Fruit fly (Drosophila melanogaster) whole organism, embryonic: Measurements from ENCODE around the gene janB.
A peak's percentile ranks its signal among the peaks of the same experiment; 100 is the strongest.

Experiments used
- Adf1 ChIP-seq: fragments of 200-800 bp; sonication (Bioruptor generic); IDR thresholded peaks from 2 replicates; pipeline ENCODE4 v1.3.6; 2022; ENCODE audit warnings: missing biosample characterization, missing genetic modification characterization
- Antp ChIP-seq: fragments of 200-800 bp; sonication (Bioruptor generic); optimal IDR thresholded peaks from 3 replicates; lab custom pipeline; 2016; ENCODE audit warnings: missing biosample characterization, missing genetic modification characterization
- Asciz ChIP-seq: fragments of 200-800 bp; sonication (Bioruptor generic); optimal IDR thresholded peaks from 2 replicates; lab custom pipeline; 2017; ENCODE audit warnings: missing biosample characterization, mild to moderate bottlenecking, missing genetic modification characterization, missing genetic modification reagents
- C15 ChIP-seq: fragments of 200-800 bp; sonication (Bioruptor generic); IDR thresholded peaks from 3 replicates; pipeline ENCODE4 v1.3.6; 2022; ENCODE audit warnings: missing biosample characterization, missing genetic modification characterization
- CG12659 ChIP-seq: fragments of 200-800 bp; sonication (Bioruptor generic); optimal IDR thresholded peaks from 3 replicates; lab custom pipeline; 2017; ENCODE audit warnings: mild to moderate bottlenecking, missing biosample characterization, missing genetic modification reagents, missing genetic modification characterization
- CG13624 ChIP-seq: fragments of 200-800 bp; sonication (Bioruptor generic); optimal IDR thresholded peaks from 2 replicates; lab custom pipeline; 2016; ENCODE audit warnings: missing biosample characterization, missing genetic modification characterization
- CG14667 ChIP-seq: fragments of 200-800 bp; sonication (Bioruptor generic); IDR thresholded peaks from 2 replicates; pipeline ENCODE4 v1.3.6; 2022; ENCODE audit warnings: missing biosample characterization, missing genetic modification characterization
- CG14965 ChIP-seq: fragments of 200-800 bp; sonication (Bioruptor generic); optimal IDR thresholded peaks from 2 replicates; lab custom pipeline; 2016; ENCODE audit warnings: missing biosample characterization, missing genetic modification characterization, borderline replicate concordance
- CG15696 ChIP-seq: fragments of 200-800 bp; sonication (Bioruptor generic); optimal IDR thresholded peaks from 2 replicates; lab custom pipeline; 2019; ENCODE audit warnings: missing biosample characterization, mild to moderate bottlenecking, missing genetic modification characterization, moderate library complexity
- CG1792 ChIP-seq: fragments of 200-800 bp; sonication (Bioruptor generic); optimal IDR thresholded peaks from 2 replicates; lab custom pipeline; 2016; ENCODE audit warnings: missing biosample characterization, missing genetic modification characterization
- CG2120 ChIP-seq: fragments of 200-800 bp; sonication (Bioruptor generic); optimal IDR thresholded peaks from 3 replicates; lab custom pipeline; 2016; ENCODE audit warnings: missing biosample characterization, missing genetic modification characterization
- CG30403 ChIP-seq: fragments of 200-800 bp; sonication (Bioruptor generic); optimal IDR thresholded peaks from 3 replicates; lab custom pipeline; 2016; ENCODE audit warnings: missing biosample characterization, missing genetic modification characterization
- CG3847 ChIP-seq: fragments of 200-800 bp; sonication (Bioruptor generic); IDR thresholded peaks from 2 replicates; pipeline ENCODE4 v1.3.6; 2022; ENCODE audit warnings: missing biosample characterization, missing genetic modification characterization
- CG4424 ChIP-seq: fragments of 200-800 bp; sonication (Bioruptor generic); optimal IDR thresholded peaks from 3 replicates; lab custom pipeline; 2016; ENCODE audit warnings: missing biosample characterization, missing genetic modification characterization
- CG6254 ChIP-seq: fragments of 200-800 bp; sonication (Bioruptor generic); optimal IDR thresholded peaks from 3 replicates; lab custom pipeline; 2017; ENCODE audit warnings: mild to moderate bottlenecking, missing biosample characterization, missing genetic modification reagents, missing genetic modification characterization
- CG6813 ChIP-seq: fragments of 200-800 bp; sonication (Bioruptor generic); optimal IDR thresholded peaks from 2 replicates; lab custom pipeline; 2017; ENCODE audit warnings: missing biosample characterization, missing genetic modification characterization, mild to moderate bottlenecking, moderate library complexity, missing genetic modification reagents
- CG7271 ChIP-seq: fragments of 200-800 bp; sonication (Bioruptor generic); optimal IDR thresholded peaks from 2 replicates; lab custom pipeline; 2018; ENCODE audit warnings: missing biosample characterization, mild to moderate bottlenecking, missing genetic modification characterization, moderate library complexity
- CG7786 ChIP-seq: fragments of 200-800 bp; sonication (Bioruptor generic); optimal IDR thresholded peaks from 2 replicates; lab custom pipeline; 2016; ENCODE audit warnings: missing biosample characterization, missing genetic modification characterization
- CG8089 ChIP-seq: fragments of 200-800 bp; sonication (Bioruptor generic); optimal IDR thresholded peaks from 3 replicates; lab custom pipeline; 2016; ENCODE audit warnings: missing biosample characterization, missing genetic modification characterization
- CG9727 ChIP-seq: fragments of 200-800 bp; sonication (Bioruptor generic); optimal IDR thresholded peaks from 3 replicates; lab custom pipeline; 2017; ENCODE audit warnings: missing biosample characterization, mild to moderate bottlenecking, missing genetic modification characterization
- D19A ChIP-seq: fragments of 200-800 bp; optimal IDR thresholded peaks from 3 replicates; lab custom pipeline; 2019; ENCODE audit warnings: missing biosample characterization, mild to moderate bottlenecking, missing genetic modification characterization, moderate library complexity
- Dbx ChIP-seq: fragments of 200-800 bp; sonication (Bioruptor generic); IDR thresholded peaks from 3 replicates; pipeline ENCODE4 v1.3.6; 2022; ENCODE audit warnings: missing biosample characterization, missing genetic modification characterization
- Dll ChIP-seq: fragments of 200-800 bp; sonication (Bioruptor generic); IDR thresholded peaks from 4 replicates; pipeline ENCODE4 v1.3.6; 2022; ENCODE audit warnings: missing biosample characterization, missing genetic modification characterization; ENCODE audit not compliant: partially characterized antibody
- E2f1 ChIP-seq: fragments of 200-800 bp; sonication (Bioruptor generic); IDR thresholded peaks from 2 replicates; pipeline ENCODE4 v1.3.6; 2022; ENCODE audit warnings: missing biosample characterization, missing genetic modification characterization
- Lim3 ChIP-seq: fragments of 200-800 bp; sonication (Bioruptor generic); IDR thresholded peaks from 2 replicates; pipeline ENCODE4 v1.3.6; 2022; ENCODE audit warnings: missing biosample characterization, missing genetic modification characterization
- Mad ChIP-seq: fragments of 200-800 bp; sonication (Bioruptor generic); optimal IDR thresholded peaks from 2 replicates; lab custom pipeline; 2016; ENCODE audit warnings: missing biosample characterization, missing genetic modification characterization
- Meics ChIP-seq: fragments of 200-800 bp; sonication (Bioruptor generic); optimal IDR thresholded peaks from 2 replicates; lab custom pipeline; 2017; ENCODE audit warnings: missing biosample characterization, mild to moderate bottlenecking, missing genetic modification characterization
- Myb ChIP-seq: fragments of 200-800 bp; sonication (Bioruptor generic); optimal IDR thresholded peaks from 2 replicates; lab custom pipeline; 2016; ENCODE audit warnings: missing biosample characterization, missing genetic modification characterization
- Poxn ChIP-seq: fragments of 200-800 bp; sonication (Bioruptor generic); IDR thresholded peaks from 2 replicates; pipeline ENCODE4 v1.3.6; 2022; ENCODE audit warnings: missing biosample characterization, missing genetic modification characterization
- Side ChIP-seq: fragments of 200-800 bp; sonication (Bioruptor generic); optimal IDR thresholded peaks from 2 replicates; lab custom pipeline; 2016; ENCODE audit warnings: missing biosample characterization, missing genetic modification characterization
- Xrp1 ChIP-seq: fragments of 200-800 bp; sonication (Bioruptor generic); IDR thresholded peaks from 2 replicates; pipeline ENCODE4 v1.3.6; 2022; ENCODE audit warnings: missing biosample characterization, missing genetic modification characterization
- ac ChIP-seq: fragments of 200-800 bp; sonication (Bioruptor generic); optimal IDR thresholded peaks from 3 replicates; lab custom pipeline; 2017; ENCODE audit warnings: missing biosample characterization, mild to moderate bottlenecking, missing genetic modification characterization
- ap ChIP-seq: fragments of 200-800 bp; sonication (Bioruptor generic); IDR thresholded peaks from 2 replicates; pipeline ENCODE4 v1.3.6; 2022; ENCODE audit warnings: missing biosample characterization, missing genetic modification characterization
- ato ChIP-seq: fragments of 200-800 bp; sonication (Bioruptor generic); IDR thresholded peaks from 2 replicates; pipeline ENCODE4 v1.3.6; 2022; ENCODE audit warnings: missing biosample characterization, missing genetic modification characterization; ENCODE audit not compliant: partially characterized antibody
- dmrt11E ChIP-seq: fragments of 200-800 bp; sonication (Bioruptor generic); optimal IDR thresholded peaks from 3 replicates; lab custom pipeline; 2018; ENCODE audit warnings: missing biosample characterization, mild to moderate bottlenecking, missing genetic modification characterization, moderate library complexity
- ems ChIP-seq: fragments of 200-800 bp; sonication (Bioruptor generic); optimal IDR thresholded peaks from 3 replicates; lab custom pipeline; 2016; ENCODE audit warnings: missing biosample characterization, missing genetic modification characterization
- ftz-f1 ChIP-seq: fragments of 200-800 bp; sonication (Bioruptor generic); optimal IDR thresholded peaks from 2 replicates; lab custom pipeline; 2016; ENCODE audit warnings: missing biosample characterization, missing genetic modification characterization
- gt ChIP-seq: fragments of 200-800 bp; sonication (Bioruptor generic); IDR thresholded peaks from 2 replicates; pipeline ENCODE4 v1.3.6; 2022; ENCODE audit warnings: missing biosample characterization, missing genetic modification characterization
- ind ChIP-seq: fragments of 200-800 bp; sonication (Bioruptor generic); optimal IDR thresholded peaks from 3 replicates; lab custom pipeline; 2016; ENCODE audit warnings: missing biosample characterization, missing genetic modification characterization
- kni ChIP-seq: fragments of 200-800 bp; sonication (Bioruptor generic); optimal IDR thresholded peaks from 3 replicates; lab custom pipeline; 2017; ENCODE audit warnings: mild to moderate bottlenecking, missing biosample characterization, missing genetic modification reagents, missing genetic modification characterization
- lola ChIP-seq, 3 experiments: fragments of >200 bp in 2 of 3; fragments of 200-800 bp in 1 of 3; sonication (Bioruptor generic) in 1 of 3; optimal IDR thresholded peaks; 2 replicates each; lab custom pipeline; 2017 to 2019; ENCODE audit warnings: missing biosample characterization in 3 of 3, missing genetic modification characterization in 3 of 3, mild to moderate bottlenecking in 1 of 3, moderate library complexity in 1 of 3
- mam ChIP-seq: fragments of 200-800 bp; sonication (Bioruptor generic); optimal IDR thresholded peaks from 3 replicates; lab custom pipeline; 2016; ENCODE audit warnings: missing biosample characterization, missing genetic modification characterization
- slou ChIP-seq: fragments of 200-800 bp; sonication (Bioruptor generic); optimal IDR thresholded peaks from 3 replicates; lab custom pipeline; 2016; ENCODE audit warnings: missing biosample characterization, missing genetic modification characterization
- ssp ChIP-seq: fragments of 200-800 bp; sonication (Bioruptor generic); IDR thresholded peaks from 2 replicates; pipeline ENCODE4 v1.3.6; 2022; ENCODE audit warnings: missing biosample characterization, missing genetic modification characterization
- stc ChIP-seq: fragments of 200-800 bp; sonication (Bioruptor generic); IDR thresholded peaks from 2 replicates; pipeline ENCODE4 v1.3.6; 2022; ENCODE audit warnings: missing biosample characterization, missing genetic modification characterization
- trem ChIP-seq: fragments of 200-800 bp; optimal IDR thresholded peaks from 3 replicates; lab custom pipeline; 2019; ENCODE audit warnings: missing biosample characterization, mild to moderate bottlenecking, missing genetic modification characterization, moderate library complexity
- ttk ChIP-seq: fragments of 200-800 bp; sonication (Bioruptor generic); IDR thresholded peaks from 2 replicates; pipeline ENCODE4 v2.1.2; 2022; ENCODE audit warnings: missing biosample characterization, missing genetic modification characterization
- wek ChIP-seq: fragments of 200-800 bp; sonication (Bioruptor generic); optimal IDR thresholded peaks from 3 replicates; lab custom pipeline; 2018; ENCODE audit warnings: missing biosample characterization, mild to moderate bottlenecking, missing genetic modification characterization, moderate library complexity

janB gene

dm6 chr3R:30046029-30047001 lies 7.8 kb upstream of the janB start, which contains the start of the genes RpL32 and CG7943 (continued):
- TF ChIP-seq CG13624 (GFP tag; lab: Kevin White, UChicago), result peak; percentile 95
- TF ChIP-seq Side (GFP tag; lab: Kevin White, UChicago), result peak; percentile 97
- TF ChIP-seq ap (GFP tag; lab: Robert Waterston, UW), result peak; percentile 92
- peak; percentile 94 for TF ChIP-seq C15
- peak; percentile 97 for TF ChIP-seq ind (GFP tag; lab: Kevin White, UChicago)
- TF ChIP-seq CG3847 (GFP tag; lab: Robert Waterston, UW), result peak; percentile 95
- peak; percentile 95 for TF ChIP-seq CG4424
- TF ChIP-seq CG6813, result peak; percentile 93
- TF ChIP-seq CG1792, result peak; percentile 91
- TF ChIP-seq Xrp1 (GFP tag; lab: Robert Waterston, UW), result peak; percentile 94
- peak; percentile 83 for TF ChIP-seq Lim3 (GFP tag; lab: Robert Waterston, UW)
- peak; percentile 100 for TF ChIP-seq ato
- peak; percentile 97 for TF ChIP-seq ems (GFP tag; lab: Kevin White, UChicago)
- peak; percentile 99 for TF ChIP-seq mam
- peak; percentile 97 for TF ChIP-seq CG9727 (GFP tag; lab: Kevin White, UChicago)
- TF ChIP-seq E2f1 (GFP tag; lab: Robert Waterston, UW), result peak; percentile 93
- peak; percentile 100 for TF ChIP-seq CG6254 (GFP tag; lab: Kevin White, UChicago)
- TF ChIP-seq CG14965 (GFP tag; lab: Kevin White, UChicago), result peak; percentile 79
- peak in 1 of 3 experiments; percentile 70 for TF ChIP-seq lola (GFP tag; optimal IDR thresholded peaks at IDR 0.05; lab: Kevin White, UChicago)
- peak; percentile 84 for TF ChIP-seq Myb (GFP tag; lab: Kevin White, UChicago)
- TF ChIP-seq CG7271, result peak; percentile 84
- TF ChIP-seq CG15696 (tag; lab: Kevin White, UChicago), result peak; percentile 81
- peak; percentile 91 for TF ChIP-seq CG8089 (GFP tag; lab: Kevin White, UChicago)
- peak; percentile 100 for TF ChIP-seq Dll
- TF ChIP-seq Adf1 (GFP tag; lab: Robert Waterston, UW), result peak; percentile 78
- peak; percentile 82 for TF ChIP-seq gt (GFP tag; lab: Robert Waterston, UW)
- TF ChIP-seq Poxn (GFP tag; lab: Robert Waterston, UW), result peak; percentile 85
- TF ChIP-seq CG2120 (GFP tag; lab: Kevin White, UChicago), result peak; percentile 92
- peak; percentile 90 for TF ChIP-seq CG7786
- TF ChIP-seq Dbx (GFP tag; lab: Robert Waterston, UW), result peak; percentile 98
- TF ChIP-seq Mad (GFP tag; lab: Kevin White, UChicago), result peak; percentile 89
- peak; percentile 81 for TF ChIP-seq ftz-f1 (GFP tag; lab: Kevin White, UChicago)
- TF ChIP-seq ac, result peak; percentile 54
- peak; percentile 88 for TF ChIP-seq ttk
- TF ChIP-seq Meics (GFP tag; lab: Kevin White, UChicago), result peak; percentile 97
- TF ChIP-seq CG12659 (GFP tag; lab: Kevin White, UChicago), result peak; percentile 94
- TF ChIP-seq stc (GFP tag; lab: Robert Waterston, UW), result peak; percentile 95
- TF ChIP-seq D19A (tag; lab: Kevin White, UChicago), result peak; percentile 77
- TF ChIP-seq CG30403 (GFP tag; lab: Kevin White, UChicago), result peak; percentile 94
- TF ChIP-seq slou, result peak; percentile 95
- peak; percentile 91 for TF ChIP-seq ssp (GFP tag; lab: Robert Waterston, UW)
- peak; percentile 98 for TF ChIP-seq Antp (GFP tag; lab: Kevin White, UChicago)
- TF ChIP-seq kni (GFP tag; lab: Kevin White, UChicago), result peak; percentile 92
- peak; percentile 89 for TF ChIP-seq CG14667 (GFP tag; lab: Robert Waterston, UW)
- peak; percentile 93 for TF ChIP-seq trem
- peak; percentile 79 for TF ChIP-seq dmrt11E (tag; lab: Kevin White, UChicago)
- peak; percentile 82 for TF ChIP-seq wek
- TF ChIP-seq Asciz (GFP tag; lab: Kevin White, UChicago), result peak; percentile 92
